Fruit fly (Drosophila melanogaster): ENCODE results near the gene CG31495.

DNA sequence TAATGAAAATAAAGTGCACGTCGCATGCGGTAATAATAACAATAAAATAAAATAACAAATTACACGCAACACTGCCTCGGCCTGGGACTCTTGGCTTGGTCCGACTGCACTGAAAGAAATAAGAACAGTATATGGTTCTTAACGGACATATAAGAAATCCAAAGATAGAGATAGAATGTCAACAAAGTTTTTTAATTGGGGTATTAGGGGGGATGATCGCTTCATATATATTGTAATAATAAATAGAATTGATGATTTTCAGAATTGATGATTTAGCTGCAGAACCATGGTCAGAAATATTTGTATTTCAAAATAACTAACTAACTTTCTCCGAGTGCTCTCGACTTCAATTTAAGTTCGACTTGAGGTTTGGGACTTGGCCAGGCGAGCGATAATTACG is 43.7 kb downstream of the CG31495 start:
- no peak for TF ChIP-seq usp (GFP tag; optimal IDR thresholded peaks at IDR 0.05)
- no peak for TF ChIP-seq pan (optimal IDR thresholded peaks at IDR 0.05)

Data from whole organism.